Worm (Caenorhabditis elegans) whole organism, L4 larva: Measurements from ENCODE around the gene C55A6.11.
A peak's percentile ranks its signal among the peaks of the same experiment; 100 is the strongest.

ENCODE experiments used
- ZK546.5 ChIP-seq, 2 experiments: sonication (generic microtip); optimal IDR thresholded peaks; 2 replicates each; lab custom pipeline; 2017; ENCODE audit warnings: missing biosample characterization in 2 of 2, missing genetic modification characterization in 2 of 2
- aly-2 ChIP-seq: sonication (generic microtip); optimal IDR thresholded peaks from 2 replicates; lab custom pipeline; 2018; ENCODE audit warnings: missing biosample characterization, missing genetic modification characterization
- dpl-1 ChIP-seq: fragments of 150-350 bp; optimal IDR thresholded peaks from 2 replicates; lab custom pipeline; 2014; ENCODE audit warnings: missing biosample characterization, missing genetic modification reagents, missing genetic modification characterization
- hlh-11 ChIP-seq: fragments of 200-800 bp; sonication (Bioruptor generic); optimal IDR thresholded peaks from 2 replicates; lab custom pipeline; 2018; ENCODE audit warnings: mild to moderate bottlenecking, missing genetic modification characterization, missing compliant biosample characterization
- jun-1 ChIP-seq: fragments of 150-350 bp; optimal IDR thresholded peaks from 2 replicates; lab custom pipeline; 2014; ENCODE audit warnings: missing biosample characterization, missing genetic modification reagents, missing genetic modification characterization
- lin-13 ChIP-seq: fragments of 150-350 bp; optimal IDR thresholded peaks from 2 replicates; lab custom pipeline; 2014; ENCODE audit warnings: missing biosample characterization, missing genetic modification reagents, missing genetic modification characterization
- lin-15B ChIP-seq: fragments of 150-350 bp; sonication (generic microtip); optimal IDR thresholded peaks from 3 replicates; lab custom pipeline; 2014; ENCODE audit warnings: missing biosample characterization, missing genetic modification characterization
- lir-3 ChIP-seq: sonication (generic microtip); optimal IDR thresholded peaks from 2 replicates; lab custom pipeline; 2016; ENCODE audit warnings: mild to moderate bottlenecking, missing genetic modification characterization, missing compliant biosample characterization
- nhr-11 ChIP-seq: fragments of 150-350 bp; optimal IDR thresholded peaks from 2 replicates; lab custom pipeline; 2014; ENCODE audit warnings: missing biosample characterization, missing genetic modification characterization
- nhr-48 ChIP-seq: sonication (generic microtip); optimal IDR thresholded peaks from 2 replicates; lab custom pipeline; 2016; ENCODE audit warnings: mild to moderate bottlenecking, missing genetic modification characterization, missing compliant biosample characterization
- nhr-77 ChIP-seq: fragments of 150-350 bp; optimal IDR thresholded peaks from 2 replicates; lab custom pipeline; 2014; ENCODE audit warnings: missing biosample characterization, missing genetic modification characterization
- pqm-1 ChIP-seq: sonication (generic microtip); optimal IDR thresholded peaks from 2 replicates; lab custom pipeline; 2017; ENCODE audit warnings: missing biosample characterization, missing genetic modification characterization
- unc-62 ChIP-seq, 3 experiments: fragments of 150-350 bp in 1 of 3; sonication (generic microtip); optimal IDR thresholded peaks in 2 of 3; peaks in 1 of 3; 1 replicate in 1 of 3; 2 replicates in 2 of 3; lab custom pipeline; 2014 to 2017; ENCODE audit warnings: missing biosample characterization in 3 of 3, missing genetic modification characterization in 3 of 3, missing genetic modification reagents in 3 of 3, missing genotype in 1 of 3

- TF ChIP-seq dpl-1: no peak
- TF ChIP-seq lin-13: no peak
- no peak for TF ChIP-seq lir-3
- no peak for TF ChIP-seq pqm-1 (tag; lab: Kevin White, UChicago)
- no peak for TF ChIP-seq nhr-77 (tag; lab: Kevin White, UChicago)
- no peak for TF ChIP-seq ZK546.5 (tag; optimal IDR thresholded peaks at IDR 0.05; lab: Kevin White, UChicago)
- TF ChIP-seq lin-15B: no peak
- no peak for TF ChIP-seq nhr-48 (tag; lab: Kevin White, UChicago)
- TF ChIP-seq unc-62 (GFP tag; optimal IDR thresholded peaks at IDR 0.05 in 1 of 2; lab: Kevin White, UChicago): peak in 1 of 2 experiments; percentile 34
- no peak for TF ChIP-seq unc-62 (tag; optimal IDR thresholded peaks at IDR 0.05; lab: Kevin White, UChicago)
- TF ChIP-seq nhr-11: no peak
- no peak for TF ChIP-seq aly-2 (tag; lab: Kevin White, UChicago)
- no peak for TF ChIP-seq hlh-11 (tag; lab: Kevin White, UChicago)
- no peak for TF ChIP-seq jun-1 (tag; lab: Kevin White, UChicago)
Measured at ce11 chrV:11513432-11513831, 6.9 kb upstream of the C55A6.11 start, which contains the start of gene C55A6.3.
